Worm (Caenorhabditis elegans): ENCODE data around the gene T08A11.1.

Gene T08A11.1

ce11 chrIII:4281955-4282618, 19.1 kb upstream of the T08A11.1 start (continued):
- TF ChIP-seq hlh-6 (tag; optimal IDR thresholded peaks at IDR 0.05), result no peak
- no peak for TF ChIP-seq ceh-45 (GFP tag; IDR thresholded peaks at IDR 0.05)
- TF ChIP-seq pax-1 (tag; optimal IDR thresholded peaks at IDR 0.05), result peak; percentile 63
- no peak for TF ChIP-seq hlh-15 (tag; optimal IDR thresholded peaks at IDR 0.05)
- no peak for TF ChIP-seq zip-5 (tag; optimal IDR thresholded peaks at IDR 0.05)
- no peak; the same call in 1 of the 2 replicates for TF ChIP-seq sox-2 (GFP tag; IDR thresholded peaks at IDR 0.05)
- no peak for TF ChIP-seq fkh-10 (GFP tag; optimal IDR thresholded peaks at IDR 0.05)
- peak; percentile 93 for TF ChIP-seq pros-1 (tag; optimal IDR thresholded peaks at IDR 0.05)
- TF ChIP-seq ceh-19 (GFP tag; optimal IDR thresholded peaks at IDR 0.05), result peak; percentile 76
- no peak for TF ChIP-seq ceh-9 (tag; optimal IDR thresholded peaks at IDR 0.05)
- TF ChIP-seq npax-4 (tag; optimal IDR thresholded peaks at IDR 0.05), result no peak
- peak; percentile 91 for TF ChIP-seq ceh-14 (tag; optimal IDR thresholded peaks at IDR 0.05)
- peak; percentile 69 for TF ChIP-seq dmd-4 (tag; optimal IDR thresholded peaks at IDR 0.05; ENCODE audit: borderline replicate concordance)
- peak; percentile 88 for TF ChIP-seq T23F11.4 (GFP tag; optimal IDR thresholded peaks at IDR 0.05)
- peak; percentile 98 for TF ChIP-seq F13H6.1 (tag; optimal IDR thresholded peaks at IDR 0.05)
- TF ChIP-seq Y22D7AL.16 (tag; optimal IDR thresholded peaks at IDR 0.05), result no peak
- no peak for TF ChIP-seq C38D4.7 (GFP tag; optimal IDR thresholded peaks at IDR 0.05)
- TF ChIP-seq ref-2 (tag; optimal IDR thresholded peaks at IDR 0.05), result peak; percentile 97
- no peak for TF ChIP-seq ceh-24 (tag; optimal IDR thresholded peaks at IDR 0.05)
- TF ChIP-seq pha-2 (tag; optimal IDR thresholded peaks at IDR 0.05), result peak; percentile 86
- peak; percentile 4 for TF ChIP-seq nhr-232 (tag; optimal IDR thresholded peaks at IDR 0.05)
- peak; percentile 99 for TF ChIP-seq ceh-18 (tag; optimal IDR thresholded peaks at IDR 0.05)
- peak; percentile 34 for TF ChIP-seq pag-3 (tag; optimal IDR thresholded peaks at IDR 0.05; ENCODE audit: borderline replicate concordance)

- TF ChIP-seq hlh-8 (tag; optimal IDR thresholded peaks at IDR 0.05) (no peak), gmeb-2 (tag; optimal IDR thresholded peaks at IDR 0.05) (no peak), ahr-1 (tag; optimal IDR thresholded peaks at IDR 0.05) (no peak), ceh-48 (tag; optimal IDR thresholded peaks at IDR 0.05) (no peak), unc-42 (tag; optimal IDR thresholded peaks at IDR 0.05) (peak; percentile 24), elt-2 (tag; optimal IDR thresholded peaks at IDR 0.05) (no peak), dmd-4 (tag; optimal IDR thresholded peaks at IDR 0.05; ENCODE audit: borderline replicate concordance) (no peak), ceh-19 (GFP tag; optimal IDR thresholded peaks at IDR 0.05) (no peak), pha-4 (tag; optimal IDR thresholded peaks at IDR 0.05) (no peak), odd-2 (tag; optimal IDR thresholded peaks at IDR 0.05) (no peak), fax-1 (tag; optimal IDR thresholded peaks at IDR 0.05) (no peak), hlh-30 (tag; optimal IDR thresholded peaks at IDR 0.05; ENCODE audit: insufficient read depth) (peak; percentile 84), nhr-11 (tag; optimal IDR thresholded peaks at IDR 0.05) (no peak), tbx-2 (tag; optimal IDR thresholded peaks at IDR 0.05) (peak; percentile 65), nhr-232 (tag; optimal IDR thresholded peaks at IDR 0.05) (no peak), ceh-14 (tag; optimal IDR thresholded peaks at IDR 0.05) (no peak), mec-3 (tag; optimal IDR thresholded peaks at IDR 0.05; ENCODE audit: borderline replicate concordance) (peak; percentile 29), syd-9 (tag; optimal IDR thresholded peaks at IDR 0.05) (peak; percentile 6), lin-11 (tag; optimal IDR thresholded peaks at IDR 0.05) (no peak), ceh-22 (tag; optimal IDR thresholded peaks at IDR 0.05) (no peak), ceh-9 (tag; optimal IDR thresholded peaks at IDR 0.05) (no peak), eyg-1 (tag; optimal IDR thresholded peaks at IDR 0.05) (peak; percentile 52), elt-4 (tag; optimal IDR thresholded peaks at IDR 0.05) (peak; percentile 85), K09A11.1 (tag; optimal IDR thresholded peaks at IDR 0.05; ENCODE audit: insufficient read depth) (no peak), hlh-6 (tag; optimal IDR thresholded peaks at IDR 0.05) (peak; percentile 40), ttx-3 (tag; optimal IDR thresholded peaks at IDR 0.05) (no peak), pag-3 (tag; optimal IDR thresholded peaks at IDR 0.05; ENCODE audit: borderline replicate concordance) (no peak), hlh-15 (tag; optimal IDR thresholded peaks at IDR 0.05) (no peak), C38D4.7 (GFP tag; optimal IDR thresholded peaks at IDR 0.05) (no peak), ceh-45 (GFP tag; IDR thresholded peaks at IDR 0.05) (no peak), fkh-6 (tag; optimal IDR thresholded peaks at IDR 0.05) (peak; percentile 57), ceh-34 (tag; optimal IDR thresholded peaks at IDR 0.05) (peak; percentile 73), ceh-2 (tag; optimal IDR thresholded peaks at IDR 0.05) (peak; percentile 28), pros-1 (tag; optimal IDR thresholded peaks at IDR 0.05) (no peak), ets-4 (tag; optimal IDR thresholded peaks at IDR 0.05) (no peak)
Measured at ce11 chrIII:4280215-4281173, 17.5 kb upstream of the T08A11.1 start, which contains the start of gene sup-26. sup-26 (minus strand) TSS chrIII:4280224.

All from whole organism, late embryonic.